Worm (Caenorhabditis elegans) whole organism, young adult: ENCODE data around the gene vha-14.

Experiments
- B0019.2 ChIP-seq: fragments of 200-800 bp; sonication (Bioruptor generic); conservative IDR thresholded peaks from 2 replicates; pipeline ENCODE4 v1.3.6; 2022; ENCODE audit warnings: missing genetic modification reagents, missing genetic modification characterization, missing compliant biosample characterization
- B0035.1 ChIP-seq: sonication (generic microtip); optimal IDR thresholded peaks from 2 replicates; lab custom pipeline; 2016; ENCODE audit warnings: missing genetic modification characterization, mild to moderate bottlenecking, missing compliant biosample characterization, missing genotype, missing genetic modification reagents
- F10E7.11 ChIP-seq: sonication (generic microtip); optimal IDR thresholded peaks from 2 replicates; lab custom pipeline; 2017; ENCODE audit warnings: mild to moderate bottlenecking, missing genetic modification characterization, moderate library complexity, missing compliant biosample characterization
- F33H1.4 ChIP-seq: fragments of 200-800 bp; sonication (Bioruptor generic); IDR thresholded peaks from 2 replicates; pipeline ENCODE4 v1.3.6; 2022; ENCODE audit warnings: missing genetic modification reagents, missing genetic modification characterization, missing compliant biosample characterization
- F39B2.1 ChIP-seq: fragments of 200-800 bp; sonication (Bioruptor generic); IDR thresholded peaks from 2 replicates; pipeline ENCODE4 v1.3.6; 2022; ENCODE audit warnings: missing genetic modification reagents, missing genetic modification characterization, missing compliant biosample characterization
- Y53G8AR.9 ChIP-seq: fragments of 200-800 bp; sonication (Bioruptor generic); conservative IDR thresholded peaks from 2 replicates; pipeline ENCODE4 v1.3.6; 2022; ENCODE audit warnings: missing genetic modification reagents, missing genetic modification characterization, missing compliant biosample characterization
- akir-1 ChIP-seq: fragments of 200-800 bp; sonication (Bioruptor generic); optimal IDR thresholded peaks from 2 replicates; lab custom pipeline; 2018; ENCODE audit warnings: mild to moderate bottlenecking, missing genetic modification characterization, moderate library complexity, missing compliant biosample characterization
- aptf-2 ChIP-seq: fragments of 200-800 bp; sonication (Bioruptor generic); conservative IDR thresholded peaks from 2 replicates; pipeline ENCODE4 v1.3.6; 2022; ENCODE audit warnings: missing genetic modification reagents, missing genetic modification characterization, missing compliant biosample characterization
- athp-1 ChIP-seq: sonication (generic microtip); optimal IDR thresholded peaks from 2 replicates; lab custom pipeline; 2017; ENCODE audit warnings: mild to moderate bottlenecking, missing genetic modification characterization, missing compliant biosample characterization
- attf-6 ChIP-seq: fragments of 200-800 bp; sonication (Bioruptor generic); IDR thresholded peaks from 2 replicates; pipeline ENCODE4 v1.3.6; 2022; ENCODE audit warnings: missing genetic modification reagents, missing genetic modification characterization, missing compliant biosample characterization
- ceh-27 ChIP-seq: fragments of 200-800 bp; sonication (Bioruptor generic); optimal IDR thresholded peaks from 2 replicates; lab custom pipeline; 2018; ENCODE audit warnings: mild to moderate bottlenecking, missing genetic modification characterization, moderate library complexity, missing compliant biosample characterization
- die-1 ChIP-seq: sonication (generic microtip); optimal IDR thresholded peaks from 2 replicates; lab custom pipeline; 2016; ENCODE audit warnings: missing genotype, mild to moderate bottlenecking, missing genetic modification characterization, missing compliant biosample characterization
- ets-4 ChIP-seq: fragments of 200-800 bp; sonication (Bioruptor generic); optimal IDR thresholded peaks from 2 replicates; lab custom pipeline; 2018; ENCODE audit warnings: mild to moderate bottlenecking, missing genetic modification characterization, missing compliant biosample characterization
- fkh-3 ChIP-seq: sonication (generic microtip); optimal IDR thresholded peaks from 2 replicates; lab custom pipeline; 2016; ENCODE audit warnings: mild to moderate bottlenecking, missing genetic modification characterization, missing compliant biosample characterization
- hlh-12 ChIP-seq: sonication (generic microtip); optimal IDR thresholded peaks from 2 replicates; lab custom pipeline; 2016; ENCODE audit warnings: missing genetic modification characterization, missing compliant biosample characterization
- hlh-26 ChIP-seq: fragments of 200-800 bp; sonication (Bioruptor generic); conservative IDR thresholded peaks from 2 replicates; pipeline ENCODE4 v1.3.6; 2022; ENCODE audit warnings: missing genetic modification reagents, missing genetic modification characterization, missing compliant biosample characterization
- hsf-1 ChIP-seq: fragments of 200-800 bp; sonication (Bioruptor generic); IDR thresholded peaks from 2 replicates; pipeline ENCODE4 v1.3.6; 2022; ENCODE audit warnings: missing genetic modification reagents, missing genetic modification characterization, missing compliant biosample characterization
- let-526 ChIP-seq: fragments of 200-800 bp; sonication (Bioruptor generic); IDR thresholded peaks from 2 replicates; pipeline ENCODE4 v1.3.6; 2022; ENCODE audit warnings: missing genetic modification reagents, missing genetic modification characterization, missing compliant biosample characterization
- let-607 ChIP-seq, 2 experiments: fragments of 200-800 bp in 1 of 2; sonication (Bioruptor generic) in 1 of 2; sonication (generic microtip) in 1 of 2; optimal IDR thresholded peaks; 2 replicates each; lab custom pipeline; 2016 to 2018; ENCODE audit warnings: mild to moderate bottlenecking in 2 of 2, missing compliant biosample characterization in 2 of 2, missing genetic modification characterization in 2 of 2, moderate library complexity in 2 of 2, missing genotype in 1 of 2
- lin-26 ChIP-seq: fragments of 200-800 bp; sonication (Bioruptor generic); IDR thresholded peaks from 2 replicates; pipeline ENCODE4 v1.3.6; 2022; ENCODE audit warnings: missing genetic modification reagents, missing genetic modification characterization, missing compliant biosample characterization
- lsy-27 ChIP-seq: sonication (generic microtip); optimal IDR thresholded peaks from 2 replicates; lab custom pipeline; 2017; ENCODE audit warnings: missing genetic modification characterization, mild to moderate bottlenecking, missing compliant biosample characterization, antibody characterized with exemption, missing genotype, borderline replicate concordance; ENCODE audit not compliant: insufficient read depth
- madf-3 ChIP-seq: fragments of 200-800 bp; sonication (Bioruptor generic); IDR thresholded peaks from 2 replicates; pipeline ENCODE4 v1.3.6; 2022; ENCODE audit warnings: missing genetic modification reagents, missing genetic modification characterization, missing compliant biosample characterization
- mel-28 ChIP-seq: sonication (generic microtip); optimal IDR thresholded peaks from 2 replicates; lab custom pipeline; 2016; ENCODE audit warnings: borderline replicate concordance, mild to moderate bottlenecking, missing genetic modification characterization, missing compliant biosample characterization
- nfyb-1 ChIP-seq: fragments of 200-800 bp; sonication (Bioruptor generic); IDR thresholded peaks from 2 replicates; pipeline ENCODE4 v1.3.6; 2022; ENCODE audit warnings: missing genetic modification reagents, missing genetic modification characterization, missing compliant biosample characterization
- nhr-179 ChIP-seq: sonication (generic microtip); optimal IDR thresholded peaks from 2 replicates; lab custom pipeline; 2016; ENCODE audit warnings: mild to moderate bottlenecking, missing genetic modification characterization, missing compliant biosample characterization
- nhr-27 ChIP-seq: fragments of 200-800 bp; sonication (Bioruptor generic); optimal IDR thresholded peaks from 2 replicates; lab custom pipeline; 2018; ENCODE audit warnings: mild to moderate bottlenecking, missing genetic modification characterization, moderate library complexity, missing compliant biosample characterization
- nhr-90 ChIP-seq: sonication (generic microtip); optimal IDR thresholded peaks from 2 replicates; lab custom pipeline; 2016; ENCODE audit warnings: missing genotype, mild to moderate bottlenecking, missing genetic modification characterization, missing compliant biosample characterization
- repo-1 ChIP-seq: sonication (generic microtip); optimal IDR thresholded peaks from 2 replicates; lab custom pipeline; 2017; ENCODE audit warnings: mild to moderate bottlenecking, missing genetic modification characterization, missing compliant biosample characterization
- sdz-38 ChIP-seq: sonication (generic microtip); optimal IDR thresholded peaks from 2 replicates; lab custom pipeline; 2016; ENCODE audit warnings: missing genotype, missing genetic modification characterization, missing compliant biosample characterization
- sea-2 ChIP-seq: fragments of 200-800 bp; sonication (Bioruptor generic); IDR thresholded peaks from 2 replicates; pipeline ENCODE4 v1.3.6; 2022; ENCODE audit warnings: missing genetic modification characterization, missing compliant biosample characterization
- snpc-1.3 ChIP-seq: sonication (generic microtip); optimal IDR thresholded peaks from 2 replicates; lab custom pipeline; 2017; ENCODE audit warnings: missing genetic modification characterization, mild to moderate bottlenecking, missing compliant biosample characterization, antibody characterized with exemption, moderate library complexity, missing genotype, missing genetic modification reagents; ENCODE audit not compliant: insufficient read depth
- tbp1 ChIP-seq: fragments of 200-800 bp; sonication (Bioruptor generic); optimal IDR thresholded peaks from 2 replicates; lab custom pipeline; 2018; ENCODE audit warnings: mild to moderate bottlenecking, missing genetic modification characterization, missing compliant biosample characterization
- zfh-2 ChIP-seq: fragments of 200-800 bp; sonication (Bioruptor generic); conservative IDR thresholded peaks from 2 replicates; pipeline ENCODE4 v1.3.6; 2022; ENCODE audit warnings: missing genetic modification reagents, missing genetic modification characterization, missing compliant biosample characterization
- ztf-26 ChIP-seq: sonication (generic microtip); optimal IDR thresholded peaks from 2 replicates; lab custom pipeline; 2017; ENCODE audit warnings: missing genetic modification characterization, missing compliant biosample characterization

Gene vha-14

DNA sequence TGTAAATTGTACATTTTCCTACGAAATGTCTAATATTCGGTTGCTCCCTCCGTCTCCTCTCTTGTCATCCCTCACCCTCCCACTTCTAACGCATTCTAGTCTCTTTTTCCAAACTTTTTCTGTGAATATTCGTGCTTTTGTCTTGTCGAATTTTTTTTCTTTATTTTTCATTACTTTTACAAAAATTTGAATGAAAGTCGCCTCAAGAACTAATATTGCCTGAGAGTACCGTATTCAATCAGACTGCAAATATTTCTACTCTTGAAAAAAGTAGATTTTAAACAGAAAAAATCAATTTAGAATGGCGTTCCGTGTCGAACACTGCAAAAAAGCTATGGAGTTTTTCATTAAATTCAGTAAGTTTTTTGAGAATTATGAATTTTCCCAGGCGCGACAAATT is 48.4 kb downstream of the vha-14 start, which contains the start of gene ZK1098.11:
Gene ZK1098.11 (plus strand): TSS at position 301 of the 400 bp plus-strand sequence.
- no peak for TF ChIP-seq ceh-27 (GFP tag; lab: Kevin White, UChicago)
- no peak for TF ChIP-seq ztf-26
- no peak for TF ChIP-seq hlh-12 (tag; lab: Kevin White, UChicago)
- TF ChIP-seq aptf-2: no peak
- TF ChIP-seq attf-6: no peak
- no peak for TF ChIP-seq F39B2.1 (GFP tag; lab: Robert Waterston, UW)
- TF ChIP-seq nhr-27 (tag; lab: Kevin White, UChicago): no peak
- no peak for TF ChIP-seq hsf-1 (GFP tag; lab: Robert Waterston, UW)
- no peak for TF ChIP-seq repo-1 (tag; lab: Kevin White, UChicago)
- TF ChIP-seq snpc-1.3 (tag; lab: Kevin White, UChicago): no peak
- TF ChIP-seq nhr-179 (tag; lab: Kevin White, UChicago): no peak
- TF ChIP-seq nfyb-1: no peak
- no peak for TF ChIP-seq tbp1 (GFP tag; lab: Kevin White, UChicago)
- no peak for TF ChIP-seq lsy-27 (tag; lab: Kevin White, UChicago)
- no peak for TF ChIP-seq F33H1.4 (GFP tag; lab: Robert Waterston, UW)
- TF ChIP-seq hlh-26 (GFP tag; lab: Robert Waterston, UW): no peak
- no peak for TF ChIP-seq F10E7.11 (tag; lab: Kevin White, UChicago)
- TF ChIP-seq let-607 (tag; optimal IDR thresholded peaks at IDR 0.05; lab: Kevin White, UChicago): no peak
- TF ChIP-seq die-1 (tag; lab: Kevin White, UChicago): no peak
- TF ChIP-seq, all 124 proteins: peak for 0

DNA sequence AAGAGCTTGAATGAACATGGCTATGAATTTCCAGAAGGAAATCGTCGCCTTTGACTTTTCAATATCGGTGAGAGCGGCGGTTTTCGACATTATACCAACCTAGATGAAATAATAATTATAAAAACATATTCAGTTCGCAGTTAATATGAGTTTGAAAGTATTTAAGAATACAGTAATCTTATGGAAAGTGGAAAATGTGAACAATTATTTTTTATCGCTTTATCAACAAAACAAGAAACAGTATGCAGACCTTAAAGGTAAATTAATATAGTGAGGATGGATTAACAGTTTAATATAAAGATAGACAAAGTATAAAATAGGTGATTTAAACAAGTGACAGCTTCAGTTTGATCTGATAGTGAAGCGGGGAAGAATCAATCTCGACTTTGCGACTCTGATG is 50.6 kb downstream of the vha-14 start, which contains the start of gene C48B4.6:
Gene C48B4.6 (minus strand): TSS at position 101 of the 400 bp plus-strand sequence.
- TF ChIP-seq hlh-26 (GFP tag; lab: Robert Waterston, UW) (no peak), zfh-2 (GFP tag; lab: Robert Waterston, UW) (no peak), sea-2 (GFP tag; lab: Robert Waterston, UW) (no peak), madf-3 (GFP tag; lab: Robert Waterston, UW) (no peak), nhr-179 (tag; lab: Kevin White, UChicago) (no peak), athp-1 (tag; lab: Kevin White, UChicago) (no peak), akir-1 (GFP tag; lab: Kevin White, UChicago) (no peak), lin-26 (GFP tag; lab: Robert Waterston, UW) (no peak), Y53G8AR.9 (GFP tag; lab: Robert Waterston, UW) (no peak), F33H1.4 (GFP tag; lab: Robert Waterston, UW) (no peak), sdz-38 (tag; lab: Kevin White, UChicago) (no peak), die-1 (tag; lab: Kevin White, UChicago) (no peak), nhr-90 (tag; lab: Kevin White, UChicago) (no peak), F10E7.11 (tag; lab: Kevin White, UChicago) (no peak), ets-4 (GFP tag; lab: Kevin White, UChicago) (no peak), mel-28 (tag; lab: Kevin White, UChicago) (no peak), let-526 (GFP tag; lab: Robert Waterston, UW) (no peak), B0019.2 (no peak), B0035.1 (tag; lab: Kevin White, UChicago) (no peak), fkh-3 (no peak)
